Fruit fly (Drosophila melanogaster) whole organism, embryonic: ENCODE results near the gene CG10801.

Experiments
- CG10147 ChIP-seq: fragments of 200-800 bp; sonication (Bioruptor generic); optimal IDR thresholded peaks from 2 replicates; lab custom pipeline; 2019; ENCODE audit warnings: missing biosample characterization, mild to moderate bottlenecking, missing genetic modification characterization, moderate library complexity
- CG10431 ChIP-seq: fragments of 200-800 bp; sonication (Bioruptor generic); optimal IDR thresholded peaks from 3 replicates; lab custom pipeline; 2018; ENCODE audit warnings: missing biosample characterization, mild to moderate bottlenecking, missing genetic modification characterization
- CG12659 ChIP-seq: fragments of 200-800 bp; sonication (Bioruptor generic); optimal IDR thresholded peaks from 3 replicates; lab custom pipeline; 2017; ENCODE audit warnings: mild to moderate bottlenecking, missing biosample characterization, missing genetic modification reagents, missing genetic modification characterization
- CG12769 ChIP-seq: fragments of 200-800 bp; sonication (Bioruptor generic); optimal IDR thresholded peaks from 2 replicates; lab custom pipeline; 2019; ENCODE audit warnings: missing biosample characterization, mild to moderate bottlenecking, missing genetic modification characterization, moderate library complexity
- CG14441 ChIP-seq: fragments of 200-800 bp; sonication (Bioruptor generic); IDR thresholded peaks from 2 replicates; pipeline ENCODE4 v1.3.6; 2022; ENCODE audit warnings: missing biosample characterization, missing genetic modification characterization
- CG1603 ChIP-seq: fragments of 200-800 bp; sonication (Bioruptor generic); optimal IDR thresholded peaks from 2 replicates; lab custom pipeline; 2019; ENCODE audit warnings: missing biosample characterization, mild to moderate bottlenecking, missing genetic modification characterization, moderate library complexity
- CG16813 ChIP-seq: fragments of 200-800 bp; sonication (Bioruptor generic); IDR thresholded peaks from 3 replicates; pipeline ENCODE4 v1.3.6; 2022; ENCODE audit warnings: missing biosample characterization, missing genetic modification characterization; ENCODE audit not compliant: partially characterized antibody
- CG17359 ChIP-seq: fragments of 200-800 bp; sonication (Bioruptor generic); optimal IDR thresholded peaks from 3 replicates; lab custom pipeline; 2018; ENCODE audit warnings: missing biosample characterization, mild to moderate bottlenecking, missing genetic modification characterization, moderate library complexity
- CG2678 ChIP-seq: fragments of 200-800 bp; sonication (Bioruptor generic); optimal IDR thresholded peaks from 3 replicates; lab custom pipeline; 2019; ENCODE audit warnings: missing biosample characterization, mild to moderate bottlenecking, missing genetic modification characterization, moderate library complexity
- CG30403 ChIP-seq: fragments of 200-800 bp; sonication (Bioruptor generic); optimal IDR thresholded peaks from 3 replicates; lab custom pipeline; 2016; ENCODE audit warnings: missing biosample characterization, missing genetic modification characterization
- CG34376 ChIP-seq: fragments of 200-800 bp; sonication (Bioruptor generic); optimal IDR thresholded peaks from 2 replicates; lab custom pipeline; 2018; ENCODE audit warnings: missing biosample characterization, mild to moderate bottlenecking, missing genetic modification characterization
- CG3726 ChIP-seq: fragments of 200-800 bp; sonication (Bioruptor generic); IDR thresholded peaks from 3 replicates; pipeline ENCODE4, ENCODE4 v1.3.6; 2022; ENCODE audit warnings: missing biosample characterization, missing genetic modification characterization
- CG42726 ChIP-seq: fragments of 200-800 bp; sonication (Bioruptor generic); IDR thresholded peaks from 2 replicates; pipeline ENCODE4 v1.3.6; 2022; ENCODE audit warnings: missing biosample characterization, missing genetic modification characterization; ENCODE audit not compliant: partially characterized antibody
- CG4617 ChIP-seq: fragments of 200-800 bp; sonication (Bioruptor generic); optimal IDR thresholded peaks from 3 replicates; lab custom pipeline; 2016; ENCODE audit warnings: missing biosample characterization, missing genetic modification characterization, borderline replicate concordance
- CG6854 ChIP-seq: fragments of 200-800 bp; sonication (Bioruptor generic); optimal IDR thresholded peaks from 3 replicates; lab custom pipeline; 2017; ENCODE audit warnings: missing biosample characterization, mild to moderate bottlenecking, missing genetic modification characterization
- CG8290 ChIP-seq, 3 experiments: fragments of 200-800 bp; sonication (Bioruptor generic); optimal IDR thresholded peaks; 2 replicates each; lab custom pipeline; 2016 to 2019; ENCODE audit warnings: missing biosample characterization in 3 of 3, missing genetic modification characterization in 3 of 3, mild to moderate bottlenecking in 2 of 3, moderate library complexity in 1 of 3
- CG8944 ChIP-seq: fragments of 200-800 bp; sonication (Bioruptor generic); optimal IDR thresholded peaks from 3 replicates; lab custom pipeline; 2016; ENCODE audit warnings: missing biosample characterization, missing genetic modification characterization
- CG9876 ChIP-seq: fragments of 200-800 bp; sonication (Bioruptor generic); optimal IDR thresholded peaks from 2 replicates; lab custom pipeline; 2016; ENCODE audit warnings: missing biosample characterization, missing genetic modification characterization
- CTCF ChIP-seq: fragments of 200-800 bp; sonication (Bioruptor generic); optimal IDR thresholded peaks from 2 replicates; lab custom pipeline; 2017; ENCODE audit warnings: missing biosample characterization, mild to moderate bottlenecking, missing genetic modification characterization, moderate library complexity
- Dbx ChIP-seq: fragments of 200-800 bp; sonication (Bioruptor generic); IDR thresholded peaks from 3 replicates; pipeline ENCODE4 v1.3.6; 2022; ENCODE audit warnings: missing biosample characterization, missing genetic modification characterization
- Deaf1 ChIP-seq: fragments of 200-800 bp; optimal IDR thresholded peaks from 3 replicates; lab custom pipeline; 2019; ENCODE audit warnings: missing biosample characterization, mild to moderate bottlenecking, missing genetic modification characterization, moderate library complexity
- Dll ChIP-seq: fragments of 200-800 bp; sonication (Bioruptor generic); IDR thresholded peaks from 4 replicates; pipeline ENCODE4 v1.3.6; 2022; ENCODE audit warnings: missing biosample characterization, missing genetic modification characterization; ENCODE audit not compliant: partially characterized antibody
- Ets65A ChIP-seq: fragments of 200-800 bp; sonication (Bioruptor generic); peaks from one replicate; lab custom pipeline; 2016; ENCODE audit warnings: missing biosample characterization, missing genetic modification characterization
- Fer3 ChIP-seq: fragments of 200-800 bp; sonication (Bioruptor generic); optimal IDR thresholded peaks from 2 replicates; lab custom pipeline; 2018; ENCODE audit warnings: missing biosample characterization, mild to moderate bottlenecking, missing genetic modification characterization, moderate library complexity
- H15 ChIP-seq: fragments of 200-800 bp; sonication (Bioruptor generic); IDR thresholded peaks from 3 replicates; pipeline ENCODE4 v1.3.6; 2022; ENCODE audit warnings: missing biosample characterization, missing genetic modification characterization
- Hey ChIP-seq: fragments of 200-800 bp; sonication (Bioruptor generic); optimal IDR thresholded peaks from 3 replicates; lab custom pipeline; 2018; ENCODE audit warnings: missing biosample characterization, mild to moderate bottlenecking, missing genetic modification characterization
- NC2α ChIP-seq: fragments of 200-800 bp; sonication (Bioruptor generic); optimal IDR thresholded peaks from 2 replicates; lab custom pipeline; 2016; ENCODE audit warnings: missing biosample characterization, missing genetic modification characterization
- Optix ChIP-seq: fragments of 200-800 bp; sonication (Bioruptor generic); IDR thresholded peaks from 3 replicates; pipeline ENCODE4 v1.3.6; 2022; ENCODE audit warnings: missing biosample characterization, missing genetic modification characterization
- PHDP ChIP-seq: fragments of 200-800 bp; sonication (Bioruptor generic); optimal IDR thresholded peaks from 3 replicates; lab custom pipeline; 2018; ENCODE audit warnings: missing biosample characterization, mild to moderate bottlenecking, missing genetic modification characterization, moderate library complexity
- Side ChIP-seq: fragments of 200-800 bp; sonication (Bioruptor generic); optimal IDR thresholded peaks from 2 replicates; lab custom pipeline; 2016; ENCODE audit warnings: missing biosample characterization, missing genetic modification characterization
- Xrp1 ChIP-seq: fragments of 200-800 bp; sonication (Bioruptor generic); IDR thresholded peaks from 2 replicates; pipeline ENCODE4 v1.3.6; 2022; ENCODE audit warnings: missing biosample characterization, missing genetic modification characterization
- ab ChIP-seq: fragments of 200-800 bp; sonication (Bioruptor generic); optimal IDR thresholded peaks from 2 replicates; lab custom pipeline; 2016; ENCODE audit warnings: missing biosample characterization, missing genetic modification characterization
- br ChIP-seq: fragments of >200 bp; optimal IDR thresholded peaks from 2 replicates; lab custom pipeline; 2017
- chinmo ChIP-seq: fragments of 200-800 bp; sonication (Bioruptor generic); IDR thresholded peaks from 4 replicates; pipeline ENCODE4 v1.3.6; 2022; ENCODE audit warnings: missing biosample characterization, missing genetic modification characterization; ENCODE audit not compliant: partially characterized antibody
- crol ChIP-seq: fragments of 200-800 bp; sonication (Bioruptor generic); IDR thresholded peaks from 2 replicates; pipeline ENCODE4 v1.3.6; 2022; ENCODE audit warnings: missing biosample characterization, missing genetic modification characterization
- cwo ChIP-seq: fragments of 200-800 bp; sonication (Bioruptor generic); optimal IDR thresholded peaks from 3 replicates; lab custom pipeline; 2017; ENCODE audit warnings: missing biosample characterization, missing genetic modification characterization, mild to moderate bottlenecking, moderate library complexity, missing genetic modification reagents
- exex ChIP-seq: fragments of 200-800 bp; sonication (Bioruptor generic); optimal IDR thresholded peaks from 4 replicates; lab custom pipeline; 2018; ENCODE audit warnings: missing biosample characterization, mild to moderate bottlenecking, missing genetic modification characterization, moderate library complexity
- gem ChIP-seq: fragments of 200-800 bp; sonication (Bioruptor generic); optimal IDR thresholded peaks from 2 replicates; lab custom pipeline; 2019; ENCODE audit warnings: missing biosample characterization, mild to moderate bottlenecking, missing genetic modification characterization, moderate library complexity
- grau ChIP-seq: fragments of 200-800 bp; optimal IDR thresholded peaks from 3 replicates; lab custom pipeline; 2019; ENCODE audit warnings: missing biosample characterization, mild to moderate bottlenecking, missing genetic modification characterization, moderate library complexity
- jing ChIP-seq: fragments of 200-800 bp; sonication (Bioruptor generic); optimal IDR thresholded peaks from 2 replicates; lab custom pipeline; 2018; ENCODE audit warnings: missing biosample characterization, mild to moderate bottlenecking, missing genetic modification characterization
- otp ChIP-seq: fragments of 200-800 bp; sonication (Bioruptor generic); IDR thresholded peaks from 3 replicates; pipeline ENCODE4, ENCODE4 v1.3.6; 2022; ENCODE audit warnings: missing biosample characterization, missing genetic modification characterization
- phol ChIP-seq: fragments of 200-800 bp; sonication (Bioruptor generic); optimal IDR thresholded peaks from 3 replicates; lab custom pipeline; 2018; ENCODE audit warnings: missing biosample characterization, mild to moderate bottlenecking, missing genetic modification characterization, moderate library complexity
- ranshi ChIP-seq: fragments of 200-800 bp; sonication (Bioruptor generic); IDR thresholded peaks from 2 replicates; pipeline ENCODE4 v1.3.6; 2022; ENCODE audit warnings: missing biosample characterization, missing genetic modification characterization
- rib ChIP-seq: fragments of 200-800 bp; sonication (Bioruptor generic); IDR thresholded peaks from 2 replicates; pipeline ENCODE4 v1.3.6; 2022; ENCODE audit warnings: missing biosample characterization, missing genetic modification characterization
- row ChIP-seq: fragments of 200-800 bp; sonication (Bioruptor generic); IDR thresholded peaks from 3 replicates; pipeline ENCODE4 v1.3.6; 2022; ENCODE audit warnings: missing biosample characterization, missing genetic modification characterization
- sr ChIP-seq: fragments of 200-800 bp; sonication (Bioruptor generic); IDR thresholded peaks from 3 replicates; pipeline ENCODE4 v1.3.6; 2022; ENCODE audit warnings: missing biosample characterization, missing genetic modification characterization
- sug ChIP-seq: fragments of 200-800 bp; optimal IDR thresholded peaks from 2 replicates; lab custom pipeline; 2019; ENCODE audit warnings: missing biosample characterization, mild to moderate bottlenecking, missing genetic modification characterization, moderate library complexity
- usp ChIP-seq: fragments of >200 bp; optimal IDR thresholded peaks from 2 replicates; lab custom pipeline; 2017; ENCODE audit warnings: missing biosample characterization, missing genetic modification characterization
- vfl ChIP-seq: fragments of 200-800 bp; sonication (Bioruptor generic); optimal IDR thresholded peaks from 2 replicates; lab custom pipeline; 2016; ENCODE audit warnings: missing biosample characterization, missing genetic modification characterization
- wek ChIP-seq: fragments of 200-800 bp; sonication (Bioruptor generic); optimal IDR thresholded peaks from 3 replicates; lab custom pipeline; 2018; ENCODE audit warnings: missing biosample characterization, mild to moderate bottlenecking, missing genetic modification characterization, moderate library complexity
- zfh1 ChIP-seq: fragments of 200-800 bp; sonication (Bioruptor generic); IDR thresholded peaks from 3 replicates; pipeline ENCODE4 v1.3.6; 2022; ENCODE audit warnings: missing biosample characterization, missing genetic modification characterization

Gene CG10801

dm6 chrX:3440506-3440905 is 19.9 kb upstream of the CG10801 start (continued):
- TF ChIP-seq NC2α (no peak), CG17359 (no peak), ab (GFP tag; lab: Kevin White, UChicago) (no peak), Fer3 (no peak), Deaf1 (no peak), CG4617 (no peak), CG8290 (GFP tag; optimal IDR thresholded peaks at IDR 0.05; lab: Kevin White, UChicago) (no peak), CG8290 (tag; optimal IDR thresholded peaks at IDR 0.05; lab: Kevin White, UChicago) (peak in 1 of 2 experiments; percentile 43), Side (GFP tag; lab: Kevin White, UChicago) (no peak), CG10431 (GFP tag; lab: Kevin White, UChicago) (no peak), crol (peak; percentile 71), Dbx (0 out of 3 replicates have a peak, but pooled peaks have one; percentile 9), cwo (GFP tag; lab: Kevin White, UChicago) (peak; percentile 83), CG16813 (GFP tag; lab: Robert Waterston, UW) (no peak), gem (tag; lab: Kevin White, UChicago) (no peak), Optix (GFP tag; lab: Robert Waterston, UW) (no peak), usp (no peak), chinmo (GFP tag; lab: Robert Waterston, UW) (0 out of 4 replicates have a peak, but pooled peaks have one; percentile 65), Ets65A (GFP tag; lab: Kevin White, UChicago) (peak; percentile 53), sug (tag; lab: Kevin White, UChicago) (peak; percentile 39), CG14441 (GFP tag; lab: Robert Waterston, UW) (0 out of 2 replicates have a peak, but pooled peaks have one; percentile 18), sr (peak; percentile 82), rib (GFP tag; lab: Robert Waterston, UW) (peak; percentile 56; the same call in 1 of the 2 replicates), row (GFP tag; lab: Robert Waterston, UW) (peak; percentile 11; the same call in 1 of the 3 replicates), ranshi (GFP tag; lab: Robert Waterston, UW) (0 out of 2 replicates have a peak, but pooled peaks have one; percentile 16), CG12769 (peak; percentile 41)

DNA sequence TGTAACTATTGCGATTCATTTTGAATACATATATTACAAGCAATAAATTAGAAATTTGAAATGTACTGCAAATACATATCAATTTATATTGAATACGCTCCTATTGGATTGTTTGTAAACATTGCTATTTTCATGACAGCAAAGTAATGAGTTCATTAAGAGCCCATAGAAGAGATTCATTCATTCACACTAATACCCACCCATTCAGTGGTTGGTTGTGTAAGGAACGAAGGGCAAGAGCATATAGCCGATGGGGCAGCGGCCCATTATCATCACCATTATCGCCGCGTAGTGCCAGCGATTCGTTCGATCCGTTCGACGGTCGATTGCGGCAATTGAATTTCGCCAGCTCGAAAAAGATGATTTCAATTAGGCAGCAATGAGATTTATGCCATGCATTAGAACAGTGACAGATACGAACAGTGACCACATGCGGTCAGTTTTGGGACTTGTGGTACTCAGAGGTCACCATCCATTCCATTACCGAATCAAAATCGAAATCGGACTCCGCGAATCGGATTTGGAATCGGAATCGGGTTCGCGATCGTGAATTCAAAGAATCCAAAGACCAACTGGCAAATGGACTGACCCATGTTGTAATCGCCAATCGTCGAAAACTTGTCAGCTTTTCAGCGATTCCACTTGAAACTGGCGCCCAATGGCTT is 17.7 kb upstream of the CG10801 start:
- TF ChIP-seq H15 (GFP tag; lab: Robert Waterston, UW), result no peak
- TF ChIP-seq phol (tag; lab: Kevin White, UChicago), result no peak
- TF ChIP-seq exex, result peak; percentile 42
- TF ChIP-seq Dll (GFP tag; lab: Robert Waterston, UW), result no peak
- peak; percentile 6 for TF ChIP-seq Deaf1
- TF ChIP-seq CTCF (GFP tag; lab: Kevin White, UChicago), result no peak
- peak; percentile 22 for TF ChIP-seq CG2678 (tag; lab: Kevin White, UChicago)
- no peak for TF ChIP-seq br (lab: Kevin White, UChicago)
- TF ChIP-seq vfl (GFP tag; lab: Kevin White, UChicago), result no peak
- no peak for TF ChIP-seq Xrp1 (GFP tag; lab: Robert Waterston, UW)
- no peak for TF ChIP-seq jing
- TF ChIP-seq CG8944 (GFP tag; lab: Kevin White, UChicago), result no peak
- TF ChIP-seq CG42726 (GFP tag; lab: Robert Waterston, UW), result no peak
- no peak for TF ChIP-seq CG12659
- no peak for TF ChIP-seq PHDP (tag; lab: Kevin White, UChicago)
- TF ChIP-seq wek (GFP tag; lab: Kevin White, UChicago), result no peak
- TF ChIP-seq CG34376, result peak; percentile 74
- TF ChIP-seq Hey (tag; lab: Kevin White, UChicago), result no peak
- TF ChIP-seq CG3726 (GFP tag; lab: Robert Waterston, UW), result no peak
- no peak for TF ChIP-seq CG6854 (GFP tag; lab: Kevin White, UChicago)
- TF ChIP-seq CG30403 (GFP tag; lab: Kevin White, UChicago), result peak; percentile 15
- no peak for TF ChIP-seq CG9876 (GFP tag; lab: Kevin White, UChicago)
- no peak for TF ChIP-seq zfh1 (GFP tag; lab: Robert Waterston, UW)
- no peak for TF ChIP-seq CG10147
- no peak for TF ChIP-seq CG1603
- peak; percentile 20 for TF ChIP-seq grau (tag; lab: Kevin White, UChicago)
- no peak for TF ChIP-seq otp
